Worm (Caenorhabditis elegans): ENCODE measurements around the gene H01G02.1.

DNA sequence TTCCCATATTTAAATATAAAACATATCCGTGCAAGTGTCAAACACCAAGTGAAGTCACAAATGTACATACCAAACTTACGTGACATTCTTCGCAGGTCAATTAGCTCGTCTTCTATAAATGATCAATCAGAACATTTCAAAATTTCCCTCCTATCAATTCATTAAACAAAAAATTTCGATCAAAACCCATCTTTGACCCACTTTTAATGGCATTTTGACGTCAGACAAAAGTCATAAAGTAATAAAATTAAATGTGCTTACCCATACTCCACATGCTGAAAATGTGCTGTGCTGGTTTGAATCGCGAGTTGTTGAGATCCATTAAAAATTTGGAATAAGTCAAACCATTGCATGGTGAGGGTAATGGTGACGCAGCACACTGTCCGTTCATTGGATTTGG is 34.2 kb downstream of the H01G02.1 start:
- TF ChIP-seq ama-1 (optimal IDR thresholded peaks at IDR 0.05) (no peak), dpl-1 (GFP tag; optimal IDR thresholded peaks at IDR 0.05) (no peak), unc-62 (GFP tag; optimal IDR thresholded peaks at IDR 0.05) (no peak), jun-1 (tag; optimal IDR thresholded peaks at IDR 0.05) (no peak), snpc-4 (tag; optimal IDR thresholded peaks at IDR 0.05) (no peak), unc-98 (GFP tag; IDR thresholded peaks at IDR 0.05) (no peak), ztf-4 (tag; optimal IDR thresholded peaks at IDR 0.05) (no peak), nhr-237 (tag; optimal IDR thresholded peaks at IDR 0.05) (no peak), pag-3 (tag; optimal IDR thresholded peaks at IDR 0.05; ENCODE audit: borderline replicate concordance, insufficient read depth) (no peak), nhr-19 (GFP tag; conservative IDR thresholded peaks at IDR 0.05) (no peak)
